Worm (Caenorhabditis elegans) whole organism, L2 larva: ENCODE data around the gene C17B7.12.
A peak's percentile ranks its signal among the peaks of the same experiment; 100 is the strongest.

Source experiments
- C34F6.9 ChIP-seq: fragments of 150-350 bp; optimal IDR thresholded peaks from 2 replicates; lab custom pipeline; 2014; ENCODE audit warnings: missing biosample characterization, missing genetic modification characterization
- F13H6.1 ChIP-seq: sonication (generic microtip); optimal IDR thresholded peaks from 2 replicates; lab custom pipeline; 2016; ENCODE audit warnings: missing genetic modification characterization, missing compliant biosample characterization
- R02D3.7 ChIP-seq: fragments of 150-350 bp; optimal IDR thresholded peaks from 2 replicates; lab custom pipeline; 2014; ENCODE audit warnings: missing biosample characterization, missing genetic modification characterization
- ZK546.5 ChIP-seq: sonication (generic microtip); optimal IDR thresholded peaks from 2 replicates; lab custom pipeline; 2017; ENCODE audit warnings: missing biosample characterization, missing genetic modification characterization
- alr-1 ChIP-seq: fragments of 150-350 bp; optimal IDR thresholded peaks from 2 replicates; lab custom pipeline; 2014; ENCODE audit warnings: missing biosample characterization, missing genetic modification characterization
- aly-2 ChIP-seq: fragments of 150-350 bp; optimal IDR thresholded peaks from 2 replicates; lab custom pipeline; 2014; ENCODE audit warnings: missing biosample characterization, missing genetic modification characterization
- ama-1 ChIP-seq: fragments of 150-350 bp; optimal IDR thresholded peaks from 2 replicates; lab custom pipeline; 2018; ENCODE audit warnings: inconsistent platforms
- blmp-1 ChIP-seq: sonication (generic microtip); optimal IDR thresholded peaks from 2 replicates; lab custom pipeline; 2017; ENCODE audit warnings: missing genetic modification characterization, mild to moderate bottlenecking, missing compliant biosample characterization, antibody characterized with exemption, moderate library complexity; ENCODE audit not compliant: insufficient read depth
- ceh-16 ChIP-seq: fragments of 150-350 bp; optimal IDR thresholded peaks from 2 replicates; lab custom pipeline; 2014; ENCODE audit warnings: missing biosample characterization, missing genetic modification characterization
- crh-2 ChIP-seq: sonication (generic microtip); optimal IDR thresholded peaks from 2 replicates; lab custom pipeline; 2017; ENCODE audit warnings: missing biosample characterization, missing genetic modification characterization
- dmd-4 ChIP-seq: sonication (generic microtip); optimal IDR thresholded peaks from 2 replicates; lab custom pipeline; 2017; ENCODE audit warnings: missing biosample characterization, missing genetic modification characterization
- egl-27 ChIP-seq: sonication (generic microtip); optimal IDR thresholded peaks from 3 replicates; lab custom pipeline; 2017; ENCODE audit warnings: missing biosample characterization, missing genetic modification reagents, missing genetic modification characterization
- elt-1 ChIP-seq: fragments of 150-350 bp; optimal IDR thresholded peaks from 2 replicates; lab custom pipeline; 2014; ENCODE audit warnings: missing biosample characterization, missing genetic modification characterization
- elt-3 ChIP-seq: sonication (generic microtip); optimal IDR thresholded peaks from 2 replicates; lab custom pipeline; 2017; ENCODE audit warnings: missing biosample characterization, missing genetic modification characterization
- gmeb-1 ChIP-seq: fragments of 150-350 bp; optimal IDR thresholded peaks from 2 replicates; lab custom pipeline; 2014; ENCODE audit warnings: missing biosample characterization, missing genetic modification characterization
- lin-11 ChIP-seq: fragments of 150-350 bp; sonication (generic microtip); optimal IDR thresholded peaks from 2 replicates; lab custom pipeline; 2014; ENCODE audit warnings: missing biosample characterization, missing genetic modification characterization, inconsistent platforms, mixed read lengths
- lin-13 ChIP-seq: fragments of 150-350 bp; optimal IDR thresholded peaks from 2 replicates; lab custom pipeline; 2014; ENCODE audit warnings: missing biosample characterization, missing genetic modification reagents, missing genetic modification characterization
- lin-39 ChIP-seq: fragments of 150-350 bp; optimal IDR thresholded peaks from 2 replicates; lab custom pipeline; 2014; ENCODE audit warnings: missing biosample characterization, missing genetic modification reagents, missing genetic modification characterization
- lsy-2 ChIP-seq, 2 experiments: fragments of 150-350 bp in 1 of 2; sonication (generic microtip) in 1 of 2; optimal IDR thresholded peaks; 2 replicates each; lab custom pipeline; 2014 to 2017; ENCODE audit warnings: missing biosample characterization in 2 of 2, missing genetic modification characterization in 2 of 2
- mab-5 ChIP-seq: fragments of 150-350 bp; optimal IDR thresholded peaks from 2 replicates; lab custom pipeline; 2014; ENCODE audit warnings: missing biosample characterization, missing genetic modification characterization
- mbf-1 ChIP-seq: sonication (generic microtip); optimal IDR thresholded peaks from 2 replicates; lab custom pipeline; 2017; ENCODE audit warnings: missing biosample characterization, missing genetic modification characterization
- mdl-1 ChIP-seq, 2 experiments: fragments of 150-350 bp in 1 of 2; sonication (generic microtip) in 1 of 2; optimal IDR thresholded peaks; 2 replicates each; lab custom pipeline; 2017; ENCODE audit warnings: missing biosample characterization in 2 of 2, missing genetic modification characterization in 2 of 2
- nhr-10 ChIP-seq: sonication (generic microtip); optimal IDR thresholded peaks from 2 replicates; lab custom pipeline; 2017; ENCODE audit warnings: missing biosample characterization, missing genetic modification characterization
- nhr-11 ChIP-seq: fragments of 150-350 bp; optimal IDR thresholded peaks from 2 replicates; lab custom pipeline; 2014; ENCODE audit warnings: missing biosample characterization, missing genetic modification characterization
- nhr-12 ChIP-seq: fragments of 150-350 bp; optimal IDR thresholded peaks from 2 replicates; lab custom pipeline; 2014; ENCODE audit warnings: missing biosample characterization, missing genetic modification characterization
- nhr-129 ChIP-seq: fragments of 150-350 bp; optimal IDR thresholded peaks from 2 replicates; lab custom pipeline; 2014; ENCODE audit warnings: missing biosample characterization, missing genetic modification characterization
- nhr-21 ChIP-seq: fragments of 150-350 bp; optimal IDR thresholded peaks from 2 replicates; lab custom pipeline; 2014; ENCODE audit warnings: missing biosample characterization, missing genetic modification characterization
- nhr-23 ChIP-seq: fragments of 150-350 bp; optimal IDR thresholded peaks from 2 replicates; lab custom pipeline; 2014; ENCODE audit warnings: missing biosample characterization, missing genetic modification reagents, missing genetic modification characterization
- nhr-237 ChIP-seq: fragments of 150-350 bp; optimal IDR thresholded peaks from 2 replicates; lab custom pipeline; 2014; ENCODE audit warnings: missing biosample characterization, missing genetic modification characterization
- nhr-25 ChIP-seq: fragments of 150-350 bp; sonication (generic microtip); optimal IDR thresholded peaks from 3 replicates; lab custom pipeline; 2014; ENCODE audit warnings: missing biosample characterization, missing genetic modification characterization
- nhr-6 ChIP-seq: fragments of 150-350 bp; optimal IDR thresholded peaks from 2 replicates; lab custom pipeline; 2014; ENCODE audit warnings: missing biosample characterization, missing genetic modification characterization
- peb-1 ChIP-seq: fragments of 150-350 bp; optimal IDR thresholded peaks from 2 replicates; lab custom pipeline; 2014; ENCODE audit warnings: missing biosample characterization, missing genetic modification characterization
- sem-4 ChIP-seq: fragments of 150-350 bp; optimal IDR thresholded peaks from 2 replicates; lab custom pipeline; 2014; ENCODE audit warnings: missing biosample characterization, missing genetic modification reagents, missing genetic modification characterization
- skn-1 ChIP-seq: sonication (generic microtip); optimal IDR thresholded peaks from 2 replicates; lab custom pipeline; 2017; ENCODE audit warnings: missing biosample characterization, missing genetic modification characterization
- sma-3 ChIP-seq: sonication (generic microtip); optimal IDR thresholded peaks from 2 replicates; lab custom pipeline; 2016; ENCODE audit warnings: missing genetic modification reagents, missing genetic modification characterization, missing compliant biosample characterization
- sma-9 ChIP-seq, 2 experiments: fragments of 150-350 bp in 1 of 2; sonication (generic microtip) in 1 of 2; optimal IDR thresholded peaks; 2 replicates each; lab custom pipeline; 2014 to 2016; ENCODE audit warnings: missing genetic modification characterization in 2 of 2, mild to moderate bottlenecking in 1 of 2, missing biosample characterization in 1 of 2, missing compliant biosample characterization in 1 of 2, missing genetic modification reagents in 1 of 2, moderate library complexity in 1 of 2
- snpc-4 ChIP-seq: fragments of 150-350 bp; optimal IDR thresholded peaks from 2 replicates; lab custom pipeline; 2014; ENCODE audit warnings: missing biosample characterization, missing genetic modification characterization
- unc-39 ChIP-seq: fragments of 150-350 bp; optimal IDR thresholded peaks from 2 replicates; lab custom pipeline; 2014; ENCODE audit warnings: missing biosample characterization, missing genetic modification characterization
- unc-55 ChIP-seq: fragments of 150-350 bp; sonication (generic microtip); optimal IDR thresholded peaks from 3 replicates; lab custom pipeline; 2014; ENCODE audit warnings: missing biosample characterization, missing genetic modification reagents, missing genetic modification characterization
- zag-1 ChIP-seq: fragments of 150-350 bp; optimal IDR thresholded peaks from 2 replicates; lab custom pipeline; 2014; ENCODE audit warnings: missing biosample characterization, missing genetic modification characterization
- ztf-1 ChIP-seq: fragments of 200-800 bp; sonication (Bioruptor generic); conservative IDR thresholded peaks from 2 replicates; pipeline ENCODE4 v1.3.6; 2022; ENCODE audit warnings: missing genetic modification characterization, missing compliant biosample characterization
- ztf-11 ChIP-seq: sonication (generic microtip); optimal IDR thresholded peaks from 2 replicates; lab custom pipeline; 2017; ENCODE audit warnings: missing biosample characterization, missing genetic modification characterization
- ztf-4 ChIP-seq: fragments of 150-350 bp; optimal IDR thresholded peaks from 2 replicates; lab custom pipeline; 2014; ENCODE audit warnings: missing biosample characterization, missing genetic modification characterization

The C17B7.12 gene

ce11 chrV:3352925-3353324 lies at the start of gene C17B7.12:
Gene C17B7.12, plus strand, starts transcription at chrV:3353225.
- TF ChIP-seq mbf-1 (tag; lab: Kevin White, UChicago) (no peak), elt-3 (no peak), lin-11 (tag; lab: Kevin White, UChicago) (no peak), nhr-23 (no peak), nhr-12 (tag; lab: Kevin White, UChicago) (no peak), ama-1 (lab: Kevin White, UChicago) (no peak), zag-1 (tag; lab: Kevin White, UChicago) (no peak), ceh-16 (tag; lab: Kevin White, UChicago) (no peak), sma-3 (no peak), skn-1 (no peak)

DNA sequence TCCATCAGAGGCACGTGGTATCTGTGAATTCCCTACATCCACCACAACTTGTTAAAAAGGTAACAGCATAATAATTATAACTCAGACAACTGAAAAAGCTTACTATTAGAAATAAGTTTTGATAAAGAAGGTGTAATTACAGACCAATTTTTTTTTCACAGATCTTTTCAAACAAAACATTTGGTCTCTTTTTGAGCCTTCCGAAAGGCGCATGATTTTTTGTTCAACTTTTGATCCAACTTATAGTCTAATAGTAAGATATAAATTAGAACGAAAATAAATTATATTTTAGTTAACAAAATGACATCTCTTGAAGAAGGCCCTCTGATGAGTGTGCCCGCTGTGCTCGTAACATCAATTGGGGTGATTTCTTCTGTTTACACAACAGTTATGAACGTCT lies 44.9 kb upstream of the C17B7.12 start, which contains the start of gene srbc-3:
Gene srbc-3, plus strand, starts transcription at position 301 of the 400 bp plus-strand sequence.
- no peak for TF ChIP-seq peb-1
- TF ChIP-seq egl-27 (tag; lab: Kevin White, UChicago), result no peak
- TF ChIP-seq nhr-25 (tag; lab: Kevin White, UChicago), result no peak
- no peak for TF ChIP-seq zag-1 (tag; lab: Kevin White, UChicago)

ce11 chrV:3312067-3312666 lies 40.9 kb upstream of the C17B7.12 start, which contains the start of gene arrd-18:
Gene arrd-18, minus strand, starts transcription at chrV:3312117.
- TF ChIP-seq unc-55 (peak; percentile 40), mbf-1 (tag; lab: Kevin White, UChicago) (no peak), lin-11 (tag; lab: Kevin White, UChicago) (no peak), lsy-2 (tag; optimal IDR thresholded peaks at IDR 0.05; lab: Kevin White, UChicago) (peak in 1 of 2 experiments; percentile 43), lin-39 (tag; lab: Kevin White, UChicago) (no peak), nhr-6 (tag; lab: Kevin White, UChicago) (no peak), nhr-11 (tag; lab: Kevin White, UChicago) (no peak), C34F6.9 (peak; percentile 59), F13H6.1 (tag; lab: Kevin White, UChicago) (peak; percentile 83), unc-39 (tag; lab: Kevin White, UChicago) (no peak), lin-13 (GFP tag; lab: Kevin White, UChicago) (no peak), sma-9 (GFP tag; optimal IDR thresholded peaks at IDR 0.05; lab: Kevin White, UChicago) (peak; percentile 87), sma-9 (tag; optimal IDR thresholded peaks at IDR 0.05; lab: Kevin White, UChicago) (no peak)

DNA sequence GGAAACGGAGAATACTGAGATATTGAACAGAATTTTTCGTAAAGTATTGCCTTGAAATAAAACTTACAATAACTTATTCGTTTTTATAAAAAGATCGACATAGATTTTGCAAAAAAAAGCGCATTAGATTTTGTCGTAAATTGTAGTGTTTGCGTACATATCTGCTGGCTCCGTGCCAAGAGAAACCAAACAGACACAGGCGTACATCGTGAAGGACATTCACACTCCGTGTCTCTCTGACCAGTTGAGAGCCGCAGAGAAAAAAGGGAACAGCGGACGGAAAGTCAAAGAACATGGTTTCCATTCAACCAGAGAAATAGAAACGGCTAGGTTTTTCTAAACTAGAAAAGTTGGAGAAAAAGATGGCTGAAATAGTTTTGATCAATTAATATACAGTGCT lies 37.7 kb upstream of the C17B7.12 start, which contains the start of gene arrd-19:
Gene arrd-19, minus strand, starts transcription at position 209 of the 400 bp plus-strand sequence.
- TF ChIP-seq ama-1 (lab: Kevin White, UChicago) (no peak), lsy-2 (tag; optimal IDR thresholded peaks at IDR 0.05; lab: Kevin White, UChicago) (peak; percentile 41 to 88), blmp-1 (tag; lab: Kevin White, UChicago) (peak; percentile 68), crh-2 (tag; lab: Kevin White, UChicago) (peak; percentile 80), ZK546.5 (tag; lab: Kevin White, UChicago) (no peak), C34F6.9 (peak; percentile 91), sma-9 (GFP tag; optimal IDR thresholded peaks at IDR 0.05; lab: Kevin White, UChicago) (peak; percentile 98), sma-9 (tag; optimal IDR thresholded peaks at IDR 0.05; lab: Kevin White, UChicago) (no peak), gmeb-1 (tag; lab: Kevin White, UChicago) (peak; percentile 47), nhr-11 (tag; lab: Kevin White, UChicago) (no peak), skn-1 (no peak), lin-39 (tag; lab: Kevin White, UChicago) (no peak), sem-4 (peak; percentile 64), peb-1 (no peak), mbf-1 (tag; lab: Kevin White, UChicago) (no peak), nhr-12 (tag; lab: Kevin White, UChicago) (no peak), ztf-1 (GFP tag; lab: Robert Waterston, UW) (no peak), mdl-1 (tag; optimal IDR thresholded peaks at IDR 0.05; lab: Kevin White, UChicago) (peak; percentile 58 to 65), nhr-10 (tag; lab: Kevin White, UChicago) (no peak), sma-3 (peak; percentile 72), snpc-4 (tag; lab: Kevin White, UChicago) (peak; percentile 31), R02D3.7 (tag; lab: Kevin White, UChicago) (no peak), lin-13 (GFP tag; lab: Kevin White, UChicago) (peak; percentile 76), dmd-4 (tag; lab: Kevin White, UChicago) (no peak), nhr-6 (tag; lab: Kevin White, UChicago) (peak; percentile 76), zag-1 (tag; lab: Kevin White, UChicago) (peak; percentile 64), F13H6.1 (tag; lab: Kevin White, UChicago) (peak; percentile 91), ztf-4 (tag; lab: Kevin White, UChicago) (peak; percentile 40), unc-55 (peak; percentile 69), ztf-11 (no peak), elt-1 (tag; lab: Kevin White, UChicago) (no peak), mab-5 (tag; lab: Kevin White, UChicago) (no peak), nhr-129 (tag; lab: Kevin White, UChicago) (peak; percentile 80), elt-3 (no peak), alr-1 (tag; lab: Kevin White, UChicago) (no peak), egl-27 (tag; lab: Kevin White, UChicago) (peak; percentile 78), aly-2 (tag; lab: Kevin White, UChicago) (no peak), nhr-21 (tag; lab: Kevin White, UChicago) (peak; percentile 82), lin-11 (tag; lab: Kevin White, UChicago) (peak; percentile 24), nhr-237 (tag; lab: Kevin White, UChicago) (no peak)
